Worm (Caenorhabditis elegans): ENCODE results near the gene Y57G11C.14.

DNA sequence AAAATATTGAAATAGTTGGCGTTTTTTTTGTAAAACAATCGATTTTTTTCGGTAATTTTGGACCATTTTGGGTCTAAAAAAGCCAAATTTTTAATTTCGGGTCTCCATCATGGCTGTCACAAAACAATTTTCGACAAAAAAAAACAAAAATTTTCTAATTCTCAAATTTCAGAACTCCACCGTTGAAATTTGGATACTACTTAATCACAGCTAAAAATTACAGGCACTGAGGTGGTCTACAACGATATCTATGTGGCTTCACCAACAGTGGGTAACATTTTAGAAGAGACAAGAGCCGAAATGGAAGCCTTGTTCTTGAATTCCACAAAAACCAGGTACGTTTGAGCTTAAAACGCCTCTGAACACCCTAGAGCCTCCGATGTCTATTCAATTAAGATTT, 3.2 kb downstream of the Y57G11C.14 start, which contains the start of gene Y57G11C.1142:
- no peak for TF ChIP-seq ceh-39 (tag; optimal IDR thresholded peaks at IDR 0.05)
- TF ChIP-seq nhr-28 (tag; optimal IDR thresholded peaks at IDR 0.05): no peak
- no peak for TF ChIP-seq ceh-83 (GFP tag; optimal IDR thresholded peaks at IDR 0.05)
